Worm (Caenorhabditis elegans) whole organism, late embryonic: ENCODE measurements around the gene H23N18.6.

Experiments
- ceh-9 ChIP-seq: sonication (generic microtip); optimal IDR thresholded peaks from 2 replicates; lab custom pipeline; 2016; ENCODE audit warnings: mild to moderate bottlenecking, missing genetic modification characterization, inconsistent platforms, missing compliant biosample characterization
- hlh-30 ChIP-seq: sonication (generic microtip); optimal IDR thresholded peaks from 2 replicates; lab custom pipeline; 2017; ENCODE audit warnings: antibody characterized with exemption, missing genetic modification characterization, missing compliant biosample characterization; ENCODE audit not compliant: insufficient read depth
- unc-55 ChIP-seq: sonication (generic microtip); optimal IDR thresholded peaks from 2 replicates; lab custom pipeline; 2017; ENCODE audit warnings: missing biosample characterization, missing genetic modification reagents, missing genetic modification characterization

DNA sequence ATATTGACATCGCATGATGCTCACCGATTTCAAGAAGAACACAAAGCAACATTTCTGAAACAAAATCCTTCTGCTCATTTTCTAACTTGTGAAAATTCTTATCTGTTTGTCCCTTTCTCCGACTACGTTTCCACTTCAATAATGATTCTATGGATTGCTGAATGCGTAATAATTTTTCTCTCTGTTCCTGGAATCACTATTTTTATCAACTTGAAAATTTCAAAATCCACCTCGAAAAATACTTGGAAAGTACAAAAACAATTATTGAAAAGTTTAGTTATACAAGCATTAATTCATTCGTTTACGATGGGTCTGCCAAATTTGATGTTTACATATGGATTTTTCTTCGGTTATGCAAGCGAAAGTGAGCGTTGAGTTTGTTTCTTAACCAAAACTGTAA is 7.1 kb upstream of the H23N18.6 start, which contains the start of gene srh-22:
- TF ChIP-seq unc-55 (GFP tag; lab: Kevin White, UChicago) (no peak), ceh-9 (no peak), hlh-30 (tag; lab: Kevin White, UChicago) (no peak)
